Fruit fly (Drosophila melanogaster) whole organism, embryonic: ENCODE results near the gene Atg5.

Experiments used
- Abd-B ChIP-seq: fragments of 200-800 bp; sonication (Bioruptor generic); optimal IDR thresholded peaks from 2 replicates; lab custom pipeline; 2018; ENCODE audit warnings: missing biosample characterization, mild to moderate bottlenecking, missing genetic modification characterization, moderate library complexity
- Atf6 ChIP-seq: fragments of 200-800 bp; sonication (Bioruptor generic); IDR thresholded peaks from 2 replicates; pipeline ENCODE4 v1.3.6; 2022; ENCODE audit warnings: missing biosample characterization, missing genetic modification characterization
- CG10654 ChIP-seq: fragments of 200-800 bp; sonication (Bioruptor generic); optimal IDR thresholded peaks from 2 replicates; lab custom pipeline; 2016; ENCODE audit warnings: missing biosample characterization, missing genetic modification characterization
- CG10979 ChIP-seq: fragments of 200-800 bp; sonication (Bioruptor generic); optimal IDR thresholded peaks from 2 replicates; lab custom pipeline; 2018; ENCODE audit warnings: missing biosample characterization, mild to moderate bottlenecking, missing genetic modification characterization, moderate library complexity
- CG11695 ChIP-seq: fragments of 200-800 bp; sonication (Bioruptor generic); IDR thresholded peaks from 3 replicates; pipeline ENCODE4 v1.3.6; 2022; ENCODE audit warnings: missing biosample characterization, missing genetic modification characterization
- CG13775 ChIP-seq: fragments of 200-800 bp; sonication (Bioruptor generic); optimal IDR thresholded peaks from 3 replicates; lab custom pipeline; 2017; ENCODE audit warnings: missing biosample characterization, mild to moderate bottlenecking, missing genetic modification characterization
- CG13894 ChIP-seq: fragments of 200-800 bp; sonication (Bioruptor generic); optimal IDR thresholded peaks from 3 replicates; lab custom pipeline; 2018; ENCODE audit warnings: missing biosample characterization, mild to moderate bottlenecking, missing genetic modification characterization, moderate library complexity
- CG15696 ChIP-seq: fragments of 200-800 bp; sonication (Bioruptor generic); optimal IDR thresholded peaks from 2 replicates; lab custom pipeline; 2019; ENCODE audit warnings: missing biosample characterization, mild to moderate bottlenecking, missing genetic modification characterization, moderate library complexity
- CG16815 ChIP-seq: fragments of 200-800 bp; sonication (Bioruptor generic); optimal IDR thresholded peaks from 3 replicates; lab custom pipeline; 2017; ENCODE audit warnings: missing biosample characterization, mild to moderate bottlenecking, missing genetic modification characterization
- CG17328 ChIP-seq: fragments of 200-800 bp; sonication (Bioruptor generic); IDR thresholded peaks from 2 replicates; pipeline ENCODE4 v1.3.6; 2022; ENCODE audit warnings: missing biosample characterization, missing genetic modification characterization
- CG17912 ChIP-seq: fragments of 200-800 bp; sonication (Bioruptor generic); optimal IDR thresholded peaks from 2 replicates; lab custom pipeline; 2018; ENCODE audit warnings: missing biosample characterization, mild to moderate bottlenecking, missing genetic modification characterization
- CG18011 ChIP-seq: fragments of 200-800 bp; sonication (Bioruptor generic); optimal IDR thresholded peaks from 2 replicates; lab custom pipeline; 2017; ENCODE audit warnings: missing biosample characterization, missing genetic modification characterization, mild to moderate bottlenecking, moderate library complexity, missing genotype
- CG18262 ChIP-seq: fragments of 200-800 bp; optimal IDR thresholded peaks from 3 replicates; lab custom pipeline; 2019; ENCODE audit warnings: missing biosample characterization, mild to moderate bottlenecking, missing genetic modification characterization, moderate library complexity
- CG3838 ChIP-seq: fragments of 200-800 bp; sonication (Bioruptor generic); optimal IDR thresholded peaks from 3 replicates; lab custom pipeline; 2016; ENCODE audit warnings: missing biosample characterization, missing genetic modification characterization
- CG43689 ChIP-seq: fragments of 200-800 bp; sonication (Bioruptor generic); IDR thresholded peaks from 2 replicates; pipeline ENCODE4 v1.3.6; 2022; ENCODE audit warnings: missing biosample characterization, missing genetic modification characterization
- CG5180 ChIP-seq: fragments of 200-800 bp; sonication (Bioruptor generic); optimal IDR thresholded peaks from 3 replicates; lab custom pipeline; 2017; ENCODE audit warnings: missing biosample characterization, missing genetic modification characterization, mild to moderate bottlenecking, moderate library complexity, missing genetic modification reagents
- CG6813 ChIP-seq: fragments of 200-800 bp; sonication (Bioruptor generic); optimal IDR thresholded peaks from 2 replicates; lab custom pipeline; 2017; ENCODE audit warnings: missing biosample characterization, missing genetic modification characterization, mild to moderate bottlenecking, moderate library complexity, missing genetic modification reagents
- CG6854 ChIP-seq: fragments of 200-800 bp; sonication (Bioruptor generic); optimal IDR thresholded peaks from 3 replicates; lab custom pipeline; 2017; ENCODE audit warnings: missing biosample characterization, mild to moderate bottlenecking, missing genetic modification characterization
- CG8765 ChIP-seq: fragments of 200-800 bp; sonication (Bioruptor generic); IDR thresholded peaks from 2 replicates; pipeline ENCODE4 v1.3.6; 2022; ENCODE audit warnings: missing biosample characterization, missing genetic modification characterization
- Dfd ChIP-seq, 2 experiments: fragments of >200 bp; optimal IDR thresholded peaks; 2 replicates each; lab custom pipeline; 2017; ENCODE audit warnings: missing biosample characterization in 2 of 2, missing genetic modification characterization in 2 of 2
- Doc2 ChIP-seq: fragments of 200-800 bp; sonication (Bioruptor generic); IDR thresholded peaks from 2 replicates; pipeline ENCODE4 v1.3.6; 2022; ENCODE audit warnings: missing biosample characterization, missing genetic modification characterization
- Gug ChIP-seq: fragments of 200-800 bp; sonication (Bioruptor generic); IDR thresholded peaks from 4 replicates; pipeline ENCODE4 v1.3.6; 2022; ENCODE audit warnings: missing biosample characterization, missing genetic modification characterization
- HLH3B ChIP-seq: fragments of 200-800 bp; sonication (Bioruptor generic); IDR thresholded peaks from 2 replicates; pipeline ENCODE4 v1.3.6; 2022; ENCODE audit warnings: missing biosample characterization, missing genetic modification characterization
- HLH54F ChIP-seq: fragments of 200-800 bp; sonication (Bioruptor generic); optimal IDR thresholded peaks from 3 replicates; lab custom pipeline; 2016; ENCODE audit warnings: missing biosample characterization, missing genetic modification characterization
- Hand ChIP-seq: fragments of 200-800 bp; sonication (Bioruptor generic); optimal IDR thresholded peaks from 2 replicates; lab custom pipeline; 2017; ENCODE audit warnings: mild to moderate bottlenecking, missing biosample characterization, missing genetic modification reagents, missing genetic modification characterization
- HmgD ChIP-seq: fragments of 200-800 bp; sonication (Bioruptor generic); optimal IDR thresholded peaks from 3 replicates; lab custom pipeline; 2016; ENCODE audit warnings: missing biosample characterization, missing genetic modification characterization
- Neu2 ChIP-seq: fragments of 200-800 bp; sonication (Bioruptor generic); optimal IDR thresholded peaks from 3 replicates; lab custom pipeline; 2016; ENCODE audit warnings: missing biosample characterization, missing genetic modification characterization, borderline replicate concordance
- Opbp ChIP-seq: fragments of 200-800 bp; sonication (Bioruptor generic); IDR thresholded peaks from 3 replicates; pipeline ENCODE4 v1.3.6; 2022; ENCODE audit warnings: missing biosample characterization, missing genetic modification characterization; ENCODE audit not compliant: partially characterized antibody
- Poxn ChIP-seq: fragments of 200-800 bp; sonication (Bioruptor generic); IDR thresholded peaks from 2 replicates; pipeline ENCODE4 v1.3.6; 2022; ENCODE audit warnings: missing biosample characterization, missing genetic modification characterization
- YL-1 ChIP-seq: fragments of 200-800 bp; sonication (Bioruptor generic); optimal IDR thresholded peaks from 3 replicates; lab custom pipeline; 2017; ENCODE audit warnings: missing biosample characterization, mild to moderate bottlenecking, missing genetic modification characterization
- crp ChIP-seq, 2 experiments: fragments of 200-800 bp; sonication (Bioruptor generic); optimal IDR thresholded peaks; 2 replicates in 1 of 2; 3 replicates in 1 of 2; lab custom pipeline; 2017; ENCODE audit warnings: missing biosample characterization in 2 of 2, missing genetic modification characterization in 2 of 2, mild to moderate bottlenecking in 1 of 2, moderate library complexity in 1 of 2
- fd102C ChIP-seq: fragments of 200-800 bp; sonication (Bioruptor generic); optimal IDR thresholded peaks from 2 replicates; lab custom pipeline; 2018; ENCODE audit warnings: missing biosample characterization, mild to moderate bottlenecking, missing genetic modification characterization, moderate library complexity
- fd3F ChIP-seq: fragments of 200-800 bp; sonication (Bioruptor generic); optimal IDR thresholded peaks from 2 replicates; lab custom pipeline; 2018; ENCODE audit warnings: missing biosample characterization, mild to moderate bottlenecking, missing genetic modification characterization, moderate library complexity
- fu2 ChIP-seq: fragments of 200-800 bp; sonication (Bioruptor generic); optimal IDR thresholded peaks from 2 replicates; lab custom pipeline; 2016; ENCODE audit warnings: missing biosample characterization, missing genetic modification characterization
- gcm ChIP-seq: fragments of 200-800 bp; sonication (Bioruptor generic); optimal IDR thresholded peaks from 2 replicates; lab custom pipeline; 2019; ENCODE audit warnings: missing biosample characterization, mild to moderate bottlenecking, missing genetic modification characterization, moderate library complexity
- gcm2 ChIP-seq: fragments of 200-800 bp; sonication (Bioruptor generic); optimal IDR thresholded peaks from 2 replicates; lab custom pipeline; 2016; ENCODE audit warnings: missing biosample characterization, missing genetic modification characterization
- gsb-n ChIP-seq: fragments of 200-800 bp; sonication (Bioruptor generic); optimal IDR thresholded peaks from 3 replicates; lab custom pipeline; 2018; ENCODE audit warnings: missing biosample characterization, mild to moderate bottlenecking, missing genetic modification characterization
- ind ChIP-seq: fragments of 200-800 bp; sonication (Bioruptor generic); optimal IDR thresholded peaks from 3 replicates; lab custom pipeline; 2016; ENCODE audit warnings: missing biosample characterization, missing genetic modification characterization
- insv ChIP-seq, 2 experiments: fragments of 200-800 bp; sonication (Bioruptor generic); optimal IDR thresholded peaks; 3 replicates each; lab custom pipeline; 2016 to 2018; ENCODE audit warnings: missing biosample characterization in 2 of 2, missing genetic modification characterization in 2 of 2
- kay ChIP-seq: fragments of 200-800 bp; sonication (Bioruptor generic); optimal IDR thresholded peaks from 2 replicates; lab custom pipeline; 2016; ENCODE audit warnings: missing biosample characterization, missing genetic modification characterization
- lilli ChIP-seq: fragments of 200-800 bp; sonication (Bioruptor generic); optimal IDR thresholded peaks from 3 replicates; lab custom pipeline; 2016; ENCODE audit warnings: missing biosample characterization, missing genetic modification characterization
- pan ChIP-seq, 4 experiments: fragments of >200 bp in 3 of 4; fragments of 200-800 bp in 1 of 4; sonication (Bioruptor generic) in 1 of 4; optimal IDR thresholded peaks in 3 of 4; IDR thresholded peaks in 1 of 4; 2 replicates each; pipeline versions ENCODE4 v1.3.6 to Lab custom; 2017 to 2022; ENCODE audit warnings: missing biosample characterization in 2 of 4, missing genetic modification characterization in 2 of 4, mixed read lengths in 1 of 4
- pzg ChIP-seq: fragments of 200-800 bp; sonication (Bioruptor generic); optimal IDR thresholded peaks from 3 replicates; lab custom pipeline; 2018; ENCODE audit warnings: missing biosample characterization, mild to moderate bottlenecking, missing genetic modification characterization, moderate library complexity
- salm ChIP-seq: fragments of 200-800 bp; sonication (Bioruptor generic); optimal IDR thresholded peaks from 2 replicates; lab custom pipeline; 2018; ENCODE audit warnings: missing biosample characterization, mild to moderate bottlenecking, missing genetic modification characterization
- sens ChIP-seq: fragments of 200-800 bp; sonication (Bioruptor generic); peaks from one replicate; lab custom pipeline; 2016; ENCODE audit warnings: missing biosample characterization, missing genetic modification characterization
- seq ChIP-seq: fragments of 200-800 bp; sonication (Bioruptor generic); IDR thresholded peaks from 2 replicates; pipeline ENCODE4 v1.3.6; 2022; ENCODE audit warnings: missing biosample characterization, missing genetic modification characterization
- sqz ChIP-seq: fragments of 200-800 bp; sonication (Bioruptor generic); optimal IDR thresholded peaks from 3 replicates; lab custom pipeline; 2018; ENCODE audit warnings: missing biosample characterization, mild to moderate bottlenecking, missing genetic modification characterization
- sug ChIP-seq: fragments of 200-800 bp; optimal IDR thresholded peaks from 2 replicates; lab custom pipeline; 2019; ENCODE audit warnings: missing biosample characterization, mild to moderate bottlenecking, missing genetic modification characterization, moderate library complexity
- trh ChIP-seq: fragments of 200-800 bp; sonication (Bioruptor generic); optimal IDR thresholded peaks from 2 replicates; lab custom pipeline; 2016; ENCODE audit warnings: missing biosample characterization, missing genetic modification characterization
- wor ChIP-seq: fragments of 200-800 bp; sonication (Bioruptor generic); IDR thresholded peaks from 2 replicates; pipeline ENCODE4 v1.3.6; 2022; ENCODE audit warnings: missing biosample characterization, missing genetic modification characterization

Atg5 gene

dm6 chrX:7338538-7338937, 15.0 kb upstream of the Atg5 start (continued):
- TF ChIP-seq sug (tag; lab: Kevin White, UChicago), result peak; percentile 42
- no peak; the same call in 1 of the 2 replicates for TF ChIP-seq wor
- TF ChIP-seq pzg (GFP tag; lab: Kevin White, UChicago), result no peak
- peak; percentile 58; the same call in 1 of the 2 replicates for TF ChIP-seq seq
- peak; percentile 29 for TF ChIP-seq fu2 (GFP tag; lab: Kevin White, UChicago)
- TF ChIP-seq Gug (GFP tag; lab: Robert Waterston, UW), result no peak
- TF ChIP-seq gcm2 (GFP tag; lab: Kevin White, UChicago), result no peak
- peak; percentile 30 for TF ChIP-seq kay (GFP tag; lab: Kevin White, UChicago)
- TF ChIP-seq fd3F (GFP tag; lab: Kevin White, UChicago), result peak; percentile 56
- no peak for TF ChIP-seq Neu2
- peak; percentile 31 for TF ChIP-seq CG13894 (tag; lab: Kevin White, UChicago)
- peak; percentile 16 for TF ChIP-seq CG18011 (GFP tag; lab: Kevin White, UChicago)
- peak; percentile 42 for TF ChIP-seq gcm (GFP tag; lab: Kevin White, UChicago)
- peak; percentile 57 for TF ChIP-seq CG5180 (GFP tag; lab: Kevin White, UChicago)
- peak; percentile 25 for TF ChIP-seq trh (GFP tag; lab: Kevin White, UChicago)
- no peak for TF ChIP-seq CG43689 (GFP tag; lab: Robert Waterston, UW)
- TF ChIP-seq YL-1 (GFP tag; lab: Kevin White, UChicago), result peak; percentile 13
- peak; percentile 44; the same call in 1 of the 2 replicates for TF ChIP-seq CG17328 (GFP tag; lab: Robert Waterston, UW)
- peak; percentile 63 for TF ChIP-seq CG10979
- peak; percentile 59 for TF ChIP-seq gsb-n (tag; lab: Kevin White, UChicago)
- TF ChIP-seq sens (GFP tag; lab: Kevin White, UChicago), result peak; percentile 90
- TF ChIP-seq CG15696 (tag; lab: Kevin White, UChicago), result peak; percentile 37
- no peak for TF ChIP-seq CG3838 (GFP tag; lab: Kevin White, UChicago)
- peak; percentile 5 for TF ChIP-seq sqz (GFP tag; lab: Kevin White, UChicago)
- TF ChIP-seq HLH3B (GFP tag; lab: Robert Waterston, UW), result peak; percentile 58; the same call in 1 of the 2 replicates
- no peak for TF ChIP-seq pan (optimal IDR thresholded peaks at IDR 0.05; lab: Kevin White, UChicago)
- TF ChIP-seq pan (GFP tag; optimal IDR thresholded peaks at IDR 0.05 in 1 of 2, IDR thresholded peaks at IDR 0.05 in 1 of 2), result peak in 1 of 2 experiments; percentile 27
- TF ChIP-seq Atf6 (GFP tag; lab: Robert Waterston, UW), result peak; percentile 75
- peak; percentile 58; the same call in 2 of the 3 replicates for TF ChIP-seq CG11695 (GFP tag; lab: Robert Waterston, UW)
- peak; percentile 39 for TF ChIP-seq Hand (GFP tag; lab: Kevin White, UChicago)
- TF ChIP-seq CG8765 (GFP tag; lab: Robert Waterston, UW), result no peak
- TF ChIP-seq CG16815 (GFP tag; lab: Kevin White, UChicago), result no peak
- no peak for TF ChIP-seq crp (GFP tag; optimal IDR thresholded peaks at IDR 0.05; lab: Kevin White, UChicago)
- TF ChIP-seq CG6813, result peak; percentile 68
- TF ChIP-seq CG10654 (GFP tag; lab: Kevin White, UChicago), result peak; percentile 13
- no peak for TF ChIP-seq fd102C (GFP tag; lab: Kevin White, UChicago)
- no peak for TF ChIP-seq Dfd (GFP tag; optimal IDR thresholded peaks at IDR 0.05; lab: Kevin White, UChicago)
- TF ChIP-seq salm, result peak; percentile 57
- TF ChIP-seq Opbp (GFP tag; lab: Robert Waterston, UW), result no peak
- peak; percentile 66 for TF ChIP-seq CG6854
- no peak for TF ChIP-seq HmgD (GFP tag; lab: Kevin White, UChicago)
- TF ChIP-seq CG17912 (GFP tag; lab: Kevin White, UChicago), result no peak
- TF ChIP-seq CG18262, result peak; percentile 69
- peak; percentile 49 for TF ChIP-seq ind (GFP tag; lab: Kevin White, UChicago)
- TF ChIP-seq CG13775 (GFP tag; lab: Kevin White, UChicago), result peak; percentile 61
- TF ChIP-seq lilli (GFP tag; lab: Kevin White, UChicago), result peak; percentile 44
- TF ChIP-seq HLH54F (GFP tag; lab: Kevin White, UChicago), result peak; percentile 20
- TF ChIP-seq Abd-B (GFP tag; lab: Kevin White, UChicago), result peak; percentile 56
- TF ChIP-seq Doc2, result no peak
- TF ChIP-seq Poxn, result no peak
- no peak for TF ChIP-seq insv (GFP tag; optimal IDR thresholded peaks at IDR 0.05; lab: Kevin White, UChicago)
